Fruit fly (Drosophila melanogaster): ENCODE data around the gene Scgbeta.

dm6 chr3R:12425510-12426309 lies 3.5 kb upstream of the Scgbeta start, which contains the start of gene Pp1-87B:
- peak; percentile 100 for TF ChIP-seq psq (optimal IDR thresholded peaks at IDR 0.05)
- no peak for TF ChIP-seq Myc (optimal IDR thresholded peaks at IDR 0.05)
- TF ChIP-seq ttk (optimal IDR thresholded peaks at IDR 0.05): no peak
- TF ChIP-seq insv (optimal IDR thresholded peaks at IDR 0.05): no peak

Data from Kc167 (cell line).